Fruit fly (Drosophila melanogaster) whole organism, embryonic: ENCODE results near the gene qm.

Experiments
- Atf6 ChIP-seq: fragments of 200-800 bp; sonication (Bioruptor generic); IDR thresholded peaks from 2 replicates; pipeline ENCODE4 v1.3.6; 2022; ENCODE audit warnings: missing biosample characterization, missing genetic modification characterization
- BEAF-32 ChIP-seq: fragments of 200-800 bp; sonication (Bioruptor generic); optimal IDR thresholded peaks from 3 replicates; lab custom pipeline; 2017; ENCODE audit warnings: missing biosample characterization, missing genetic modification characterization, mild to moderate bottlenecking, moderate library complexity, missing genetic modification reagents
- CG10431 ChIP-seq: fragments of 200-800 bp; sonication (Bioruptor generic); optimal IDR thresholded peaks from 3 replicates; lab custom pipeline; 2018; ENCODE audit warnings: missing biosample characterization, mild to moderate bottlenecking, missing genetic modification characterization
- CG11093 ChIP-seq: fragments of 200-800 bp; sonication (Bioruptor generic); IDR thresholded peaks from 3 replicates; pipeline ENCODE4 v1.3.6; 2022; ENCODE audit warnings: missing biosample characterization, missing genetic modification characterization
- CG12391 ChIP-seq: fragments of 200-800 bp; sonication (Bioruptor generic); optimal IDR thresholded peaks from 3 replicates; lab custom pipeline; 2018; ENCODE audit warnings: missing biosample characterization, mild to moderate bottlenecking, missing genetic modification characterization, moderate library complexity
- CG12769 ChIP-seq: fragments of 200-800 bp; sonication (Bioruptor generic); optimal IDR thresholded peaks from 2 replicates; lab custom pipeline; 2019; ENCODE audit warnings: missing biosample characterization, mild to moderate bottlenecking, missing genetic modification characterization, moderate library complexity
- CG13624 ChIP-seq: fragments of 200-800 bp; sonication (Bioruptor generic); optimal IDR thresholded peaks from 2 replicates; lab custom pipeline; 2016; ENCODE audit warnings: missing biosample characterization, missing genetic modification characterization
- CG15269 ChIP-seq: fragments of 200-800 bp; sonication (Bioruptor generic); optimal IDR thresholded peaks from 2 replicates; lab custom pipeline; 2018; ENCODE audit warnings: missing biosample characterization, mild to moderate bottlenecking, missing genetic modification characterization, moderate library complexity
- CG17385 ChIP-seq: fragments of 200-800 bp; sonication (Bioruptor generic); optimal IDR thresholded peaks from 3 replicates; lab custom pipeline; 2018; ENCODE audit warnings: missing biosample characterization, mild to moderate bottlenecking, missing genetic modification characterization
- CG18011 ChIP-seq: fragments of 200-800 bp; sonication (Bioruptor generic); optimal IDR thresholded peaks from 2 replicates; lab custom pipeline; 2017; ENCODE audit warnings: missing biosample characterization, missing genetic modification characterization, mild to moderate bottlenecking, moderate library complexity, missing genotype
- CG18476 ChIP-seq: fragments of 200-800 bp; sonication (Bioruptor generic); optimal IDR thresholded peaks from 2 replicates; lab custom pipeline; 2016; ENCODE audit warnings: missing biosample characterization, mild to moderate bottlenecking, missing genetic modification characterization
- CG18619 ChIP-seq: fragments of 200-800 bp; sonication (Bioruptor generic); optimal IDR thresholded peaks from 3 replicates; lab custom pipeline; 2017; ENCODE audit warnings: missing biosample characterization, mild to moderate bottlenecking, missing genetic modification characterization
- CG2199 ChIP-seq: fragments of 200-800 bp; sonication (Bioruptor generic); IDR thresholded peaks from 3 replicates; pipeline ENCODE4 v1.3.6; 2022; ENCODE audit warnings: missing biosample characterization, missing genetic modification characterization
- CG4282 ChIP-seq: fragments of 200-800 bp; sonication (Bioruptor generic); optimal IDR thresholded peaks from 2 replicates; lab custom pipeline; 2016; ENCODE audit warnings: missing biosample characterization, missing genetic modification characterization
- CG4854 ChIP-seq: fragments of 200-800 bp; sonication (Bioruptor generic); optimal IDR thresholded peaks from 2 replicates; lab custom pipeline; 2016; ENCODE audit warnings: missing biosample characterization, missing genetic modification characterization, inconsistent platforms
- CG5953 ChIP-seq: fragments of 200-800 bp; sonication (Bioruptor generic); IDR thresholded peaks from 2 replicates; pipeline ENCODE4 v1.3.6; 2022; ENCODE audit warnings: missing biosample characterization, missing genetic modification characterization
- CG6813 ChIP-seq: fragments of 200-800 bp; sonication (Bioruptor generic); optimal IDR thresholded peaks from 2 replicates; lab custom pipeline; 2017; ENCODE audit warnings: missing biosample characterization, missing genetic modification characterization, mild to moderate bottlenecking, moderate library complexity, missing genetic modification reagents
- CG7357 ChIP-seq: fragments of 200-800 bp; sonication (Bioruptor generic); IDR thresholded peaks from 3 replicates; pipeline ENCODE4 v1.3.6; 2022; ENCODE audit warnings: missing biosample characterization, missing genetic modification characterization
- CG8924 ChIP-seq: fragments of 200-800 bp; optimal IDR thresholded peaks from 3 replicates; lab custom pipeline; 2019; ENCODE audit warnings: missing biosample characterization, mild to moderate bottlenecking, missing genetic modification characterization, moderate library complexity
- CG8944 ChIP-seq: fragments of 200-800 bp; sonication (Bioruptor generic); optimal IDR thresholded peaks from 3 replicates; lab custom pipeline; 2016; ENCODE audit warnings: missing biosample characterization, missing genetic modification characterization
- CG9727 ChIP-seq: fragments of 200-800 bp; sonication (Bioruptor generic); optimal IDR thresholded peaks from 3 replicates; lab custom pipeline; 2017; ENCODE audit warnings: missing biosample characterization, mild to moderate bottlenecking, missing genetic modification characterization
- Dad ChIP-seq: fragments of 200-800 bp; sonication (Bioruptor generic); optimal IDR thresholded peaks from 3 replicates; lab custom pipeline; 2016; ENCODE audit warnings: missing biosample characterization, missing genetic modification characterization
- HmgD ChIP-seq: fragments of 200-800 bp; sonication (Bioruptor generic); optimal IDR thresholded peaks from 3 replicates; lab custom pipeline; 2016; ENCODE audit warnings: missing biosample characterization, missing genetic modification characterization
- Mrtf ChIP-seq: fragments of 200-800 bp; sonication (Bioruptor generic); IDR thresholded peaks from 3 replicates; pipeline ENCODE4 v1.3.6; 2022; ENCODE audit warnings: missing biosample characterization, missing genetic modification characterization
- Optix ChIP-seq: fragments of 200-800 bp; sonication (Bioruptor generic); IDR thresholded peaks from 3 replicates; pipeline ENCODE4 v1.3.6; 2022; ENCODE audit warnings: missing biosample characterization, missing genetic modification characterization
- ara ChIP-seq: fragments of 200-800 bp; sonication (Bioruptor generic); IDR thresholded peaks from 2 replicates; pipeline ENCODE4 v1.3.6; 2022; ENCODE audit warnings: missing biosample characterization, missing genetic modification characterization
- ato ChIP-seq: fragments of 200-800 bp; sonication (Bioruptor generic); IDR thresholded peaks from 2 replicates; pipeline ENCODE4 v1.3.6; 2022; ENCODE audit warnings: missing biosample characterization, missing genetic modification characterization; ENCODE audit not compliant: partially characterized antibody
- az2 ChIP-seq: fragments of 200-800 bp; sonication (Bioruptor generic); optimal IDR thresholded peaks from 3 replicates; lab custom pipeline; 2016; ENCODE audit warnings: missing biosample characterization, missing genetic modification characterization
- br ChIP-seq: fragments of >200 bp; optimal IDR thresholded peaks from 2 replicates; lab custom pipeline; 2017
- chm ChIP-seq: fragments of 200-800 bp; sonication (Bioruptor generic); IDR thresholded peaks from 2 replicates; pipeline ENCODE4 v1.3.6; 2022; ENCODE audit warnings: missing biosample characterization, missing genetic modification characterization
- emc ChIP-seq: fragments of 200-800 bp; sonication (Bioruptor generic); optimal IDR thresholded peaks from 2 replicates; lab custom pipeline; 2016; ENCODE audit warnings: missing biosample characterization, missing genetic modification characterization
- fd96Cb ChIP-seq: fragments of 200-800 bp; sonication (Bioruptor generic); optimal IDR thresholded peaks from 2 replicates; lab custom pipeline; 2018; ENCODE audit warnings: missing biosample characterization, mild to moderate bottlenecking, missing genetic modification characterization, moderate library complexity
- gcm ChIP-seq: fragments of 200-800 bp; sonication (Bioruptor generic); optimal IDR thresholded peaks from 2 replicates; lab custom pipeline; 2019; ENCODE audit warnings: missing biosample characterization, mild to moderate bottlenecking, missing genetic modification characterization, moderate library complexity
- h ChIP-seq: fragments of >200 bp; optimal IDR thresholded peaks from 2 replicates; lab custom pipeline; 2017
- kah ChIP-seq: fragments of 200-800 bp; sonication (Bioruptor generic); optimal IDR thresholded peaks from 2 replicates; lab custom pipeline; 2018; ENCODE audit warnings: missing biosample characterization, mild to moderate bottlenecking, missing genetic modification characterization
- lbe ChIP-seq: fragments of 200-800 bp; sonication (Bioruptor generic); optimal IDR thresholded peaks from 2 replicates; lab custom pipeline; 2016; ENCODE audit warnings: missing biosample characterization, mild to moderate bottlenecking, missing genetic modification characterization
- lilli ChIP-seq: fragments of 200-800 bp; sonication (Bioruptor generic); optimal IDR thresholded peaks from 3 replicates; lab custom pipeline; 2016; ENCODE audit warnings: missing biosample characterization, missing genetic modification characterization
- luna ChIP-seq: fragments of 200-800 bp; sonication (Bioruptor generic); optimal IDR thresholded peaks from 2 replicates; lab custom pipeline; 2016; ENCODE audit warnings: missing biosample characterization, missing genetic modification characterization
- nom ChIP-seq: fragments of 200-800 bp; sonication (Bioruptor generic); optimal IDR thresholded peaks from 2 replicates; lab custom pipeline; 2017; ENCODE audit warnings: missing biosample characterization, missing genetic modification characterization, mild to moderate bottlenecking, moderate library complexity, missing genetic modification reagents
- pzg ChIP-seq: fragments of 200-800 bp; sonication (Bioruptor generic); optimal IDR thresholded peaks from 3 replicates; lab custom pipeline; 2018; ENCODE audit warnings: missing biosample characterization, mild to moderate bottlenecking, missing genetic modification characterization, moderate library complexity
- repo ChIP-seq: fragments of 200-800 bp; sonication (Bioruptor generic); optimal IDR thresholded peaks from 2 replicates; lab custom pipeline; 2016; ENCODE audit warnings: missing biosample characterization, missing genetic modification characterization
- sob ChIP-seq: fragments of 200-800 bp; sonication (Bioruptor generic); IDR thresholded peaks from 2 replicates; pipeline ENCODE4 v1.3.6; 2022; ENCODE audit warnings: missing biosample characterization, missing genetic modification characterization
- sug ChIP-seq: fragments of 200-800 bp; optimal IDR thresholded peaks from 2 replicates; lab custom pipeline; 2019; ENCODE audit warnings: missing biosample characterization, mild to moderate bottlenecking, missing genetic modification characterization, moderate library complexity
- tap ChIP-seq: fragments of 200-800 bp; optimal IDR thresholded peaks from 3 replicates; lab custom pipeline; 2019; ENCODE audit warnings: missing biosample characterization, mild to moderate bottlenecking, missing genetic modification characterization, moderate library complexity
- tll ChIP-seq, 2 experiments: fragments of 200-800 bp in 1 of 2; fragments of >200 bp in 1 of 2; sonication (Bioruptor generic) in 1 of 2; optimal IDR thresholded peaks; 2 replicates each; lab custom pipeline; 2017 to 2019; ENCODE audit warnings: missing biosample characterization in 2 of 2, missing genetic modification characterization in 2 of 2, mild to moderate bottlenecking in 1 of 2, moderate library complexity in 1 of 2
- tx ChIP-seq: fragments of 200-800 bp; sonication (Bioruptor generic); optimal IDR thresholded peaks from 2 replicates; lab custom pipeline; 2016; ENCODE audit warnings: missing biosample characterization, missing genetic modification characterization
- vnd ChIP-seq: fragments of 200-800 bp; sonication (Bioruptor generic); IDR thresholded peaks from 3 replicates; pipeline ENCODE4 v1.3.6; 2022; ENCODE audit warnings: missing biosample characterization, missing genetic modification characterization; ENCODE audit not compliant: partially characterized antibody
- wek ChIP-seq: fragments of 200-800 bp; sonication (Bioruptor generic); optimal IDR thresholded peaks from 3 replicates; lab custom pipeline; 2018; ENCODE audit warnings: missing biosample characterization, mild to moderate bottlenecking, missing genetic modification characterization, moderate library complexity

Gene qm

DNA sequence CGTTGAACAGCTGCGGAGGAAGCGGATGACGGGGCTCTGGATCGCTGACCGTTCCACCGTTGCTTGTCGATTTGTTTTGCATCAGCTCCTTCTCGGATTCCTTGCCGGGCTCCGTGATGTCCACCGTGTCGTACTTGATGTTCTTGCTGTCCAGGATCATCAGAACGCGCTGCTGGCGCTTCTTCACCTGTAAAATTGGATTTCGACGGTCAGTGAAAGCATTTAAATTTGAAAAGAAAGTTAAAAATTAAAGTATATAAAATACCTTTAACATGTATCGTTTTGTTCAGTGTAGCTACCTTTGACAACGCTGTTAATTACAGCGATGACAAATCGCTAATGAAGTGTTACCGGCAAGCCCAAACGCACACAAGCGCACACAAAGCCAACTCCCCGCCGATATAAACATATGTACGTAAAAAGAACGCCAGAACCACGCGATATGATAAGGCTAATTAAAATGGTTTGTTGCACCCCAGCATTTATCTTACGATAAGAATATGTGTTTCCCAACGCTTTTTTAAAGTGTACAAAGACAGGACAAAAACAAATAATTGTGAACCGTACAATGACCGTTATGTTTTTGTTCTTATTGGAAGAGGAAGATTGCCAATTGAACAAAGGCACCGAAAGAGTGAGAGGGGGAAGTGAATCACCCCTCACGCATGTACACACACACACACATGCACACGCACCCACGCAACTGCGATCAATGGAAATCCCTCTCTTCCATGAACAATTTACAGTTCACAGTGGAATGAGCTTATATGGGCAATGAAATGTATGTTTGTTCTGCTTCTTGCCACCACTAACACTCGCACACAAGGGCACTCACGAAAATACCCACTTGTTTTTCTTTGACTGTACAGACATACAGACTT is 19.9 kb downstream of the qm start (continued):
- TF ChIP-seq tx (GFP tag; lab: Kevin White, UChicago) (no peak), CG12769 (tag; lab: Kevin White, UChicago) (peak; percentile 48), tll (GFP tag; optimal IDR thresholded peaks at IDR 0.05; lab: Kevin White, UChicago) (no peak), vnd (GFP tag; lab: Robert Waterston, UW) (0 out of 3 replicates have a peak, but pooled peaks have one; percentile 28), ara (0 out of 2 replicates have a peak, but pooled peaks have one; percentile 43), chm (GFP tag; lab: Robert Waterston, UW) (0 out of 2 replicates have a peak, but pooled peaks have one; percentile 8), CG8944 (GFP tag; lab: Kevin White, UChicago) (peak; percentile 6), wek (GFP tag; lab: Kevin White, UChicago) (no peak), CG15269 (tag; lab: Kevin White, UChicago) (peak; percentile 54), Mrtf (GFP tag; lab: Robert Waterston, UW) (no peak), CG13624 (GFP tag; lab: Kevin White, UChicago) (no peak), CG5953 (GFP tag; lab: Robert Waterston, UW) (peak; percentile 57; the same call in 1 of the 2 replicates), Optix (GFP tag; lab: Robert Waterston, UW) (0 out of 3 replicates have a peak, but pooled peaks have one; percentile 22), lbe (peak; percentile 30), CG10431 (GFP tag; lab: Kevin White, UChicago) (peak; percentile 1), CG12391 (tag; lab: Kevin White, UChicago) (peak; percentile 9), CG6813 (GFP tag; lab: Kevin White, UChicago) (peak; percentile 48), CG8924 (tag; lab: Kevin White, UChicago) (peak; percentile 42), luna (GFP tag; lab: Kevin White, UChicago) (no peak), tap (peak; percentile 29), repo (GFP tag; lab: Kevin White, UChicago) (peak; percentile 2), gcm (GFP tag; lab: Kevin White, UChicago) (peak; percentile 5), pzg (GFP tag; lab: Kevin White, UChicago) (peak; percentile 18), CG4854 (GFP tag; lab: Kevin White, UChicago) (no peak), nom (peak; percentile 18), emc (GFP tag; lab: Kevin White, UChicago) (no peak), CG7357 (GFP tag; lab: Robert Waterston, UW) (no peak), CG11093 (no peak), Dad (no peak), br (lab: Kevin White, UChicago) (no peak), sob (GFP tag; lab: Robert Waterston, UW) (0 out of 2 replicates have a peak, but pooled peaks have one; percentile 38), BEAF-32 (GFP tag; lab: Kevin White, UChicago) (peak; percentile 0), CG17385 (GFP tag; lab: Kevin White, UChicago) (peak; percentile 94), CG9727 (GFP tag; lab: Kevin White, UChicago) (peak; percentile 22), CG18476 (GFP tag; lab: Kevin White, UChicago) (no peak), fd96Cb (tag; lab: Kevin White, UChicago) (peak; percentile 29), sug (tag; lab: Kevin White, UChicago) (peak; percentile 94), kah (GFP tag; lab: Kevin White, UChicago) (peak; percentile 98), CG18011 (GFP tag; lab: Kevin White, UChicago) (no peak), h (no peak), CG18619 (GFP tag; lab: Kevin White, UChicago) (peak; percentile 16), ato (GFP tag; lab: Robert Waterston, UW) (0 out of 2 replicates have a peak, but pooled peaks have one; percentile 32), CG2199 (GFP tag; lab: Robert Waterston, UW) (0 out of 3 replicates have a peak, but pooled peaks have one; percentile 67), az2 (GFP tag; lab: Kevin White, UChicago) (peak; percentile 1), lilli (peak; percentile 35), Atf6 (peak; percentile 50; the same call in 1 of the 2 replicates), HmgD (GFP tag; lab: Kevin White, UChicago) (peak; percentile 7), CG4282 (GFP tag; lab: Kevin White, UChicago) (no peak)
